Worm (Caenorhabditis elegans) whole organism, L2 larva: Measurements from ENCODE around the gene atg-3.

Experiments
- C34F6.9 ChIP-seq: fragments of 150-350 bp; optimal IDR thresholded peaks from 2 replicates; lab custom pipeline; 2014; ENCODE audit warnings: missing biosample characterization, missing genetic modification characterization
- F13H6.1 ChIP-seq: sonication (generic microtip); optimal IDR thresholded peaks from 2 replicates; lab custom pipeline; 2016; ENCODE audit warnings: missing genetic modification characterization, missing compliant biosample characterization
- R02D3.7 ChIP-seq: fragments of 150-350 bp; optimal IDR thresholded peaks from 2 replicates; lab custom pipeline; 2014; ENCODE audit warnings: missing biosample characterization, missing genetic modification characterization
- Y55F3AM.14 ChIP-seq: fragments of 200-800 bp; sonication (Bioruptor generic); optimal IDR thresholded peaks from 2 replicates; lab custom pipeline; 2018; ENCODE audit warnings: mild to moderate bottlenecking, missing genetic modification characterization, missing compliant biosample characterization
- alr-1 ChIP-seq: fragments of 150-350 bp; optimal IDR thresholded peaks from 2 replicates; lab custom pipeline; 2014; ENCODE audit warnings: missing biosample characterization, missing genetic modification characterization
- ama-1 ChIP-seq: fragments of 150-350 bp; optimal IDR thresholded peaks from 2 replicates; lab custom pipeline; 2018; ENCODE audit warnings: inconsistent platforms
- blmp-1 ChIP-seq: sonication (generic microtip); optimal IDR thresholded peaks from 2 replicates; lab custom pipeline; 2017; ENCODE audit warnings: missing genetic modification characterization, mild to moderate bottlenecking, missing compliant biosample characterization, antibody characterized with exemption, moderate library complexity; ENCODE audit not compliant: insufficient read depth
- ceh-16 ChIP-seq: fragments of 150-350 bp; optimal IDR thresholded peaks from 2 replicates; lab custom pipeline; 2014; ENCODE audit warnings: missing biosample characterization, missing genetic modification characterization
- ceh-82 ChIP-seq: fragments of 150-350 bp; optimal IDR thresholded peaks from 2 replicates; lab custom pipeline; 2014; ENCODE audit warnings: missing biosample characterization, missing genetic modification characterization
- crh-2 ChIP-seq: sonication (generic microtip); optimal IDR thresholded peaks from 2 replicates; lab custom pipeline; 2017; ENCODE audit warnings: missing biosample characterization, missing genetic modification characterization
- dmd-4 ChIP-seq: sonication (generic microtip); optimal IDR thresholded peaks from 2 replicates; lab custom pipeline; 2017; ENCODE audit warnings: missing biosample characterization, missing genetic modification characterization
- egl-27 ChIP-seq: sonication (generic microtip); optimal IDR thresholded peaks from 3 replicates; lab custom pipeline; 2017; ENCODE audit warnings: missing biosample characterization, missing genetic modification reagents, missing genetic modification characterization
- elt-1 ChIP-seq: fragments of 150-350 bp; optimal IDR thresholded peaks from 2 replicates; lab custom pipeline; 2014; ENCODE audit warnings: missing biosample characterization, missing genetic modification characterization
- elt-3 ChIP-seq: sonication (generic microtip); optimal IDR thresholded peaks from 2 replicates; lab custom pipeline; 2017; ENCODE audit warnings: missing biosample characterization, missing genetic modification characterization
- fos-1 ChIP-seq: fragments of 150-350 bp; optimal IDR thresholded peaks from 2 replicates; lab custom pipeline; 2014; ENCODE audit warnings: missing biosample characterization, missing genetic modification characterization
- gmeb-1 ChIP-seq: fragments of 150-350 bp; optimal IDR thresholded peaks from 2 replicates; lab custom pipeline; 2014; ENCODE audit warnings: missing biosample characterization, missing genetic modification characterization
- lin-11 ChIP-seq: fragments of 150-350 bp; sonication (generic microtip); optimal IDR thresholded peaks from 2 replicates; lab custom pipeline; 2014; ENCODE audit warnings: missing biosample characterization, missing genetic modification characterization, inconsistent platforms, mixed read lengths
- lin-13 ChIP-seq: fragments of 150-350 bp; optimal IDR thresholded peaks from 2 replicates; lab custom pipeline; 2014; ENCODE audit warnings: missing biosample characterization, missing genetic modification reagents, missing genetic modification characterization
- mab-5 ChIP-seq: fragments of 150-350 bp; optimal IDR thresholded peaks from 2 replicates; lab custom pipeline; 2014; ENCODE audit warnings: missing biosample characterization, missing genetic modification characterization
- mdl-1 ChIP-seq, 2 experiments: fragments of 150-350 bp in 1 of 2; sonication (generic microtip) in 1 of 2; optimal IDR thresholded peaks; 2 replicates each; lab custom pipeline; 2017; ENCODE audit warnings: missing biosample characterization in 2 of 2, missing genetic modification characterization in 2 of 2
- nhr-10 ChIP-seq: sonication (generic microtip); optimal IDR thresholded peaks from 2 replicates; lab custom pipeline; 2017; ENCODE audit warnings: missing biosample characterization, missing genetic modification characterization
- nhr-11 ChIP-seq: fragments of 150-350 bp; optimal IDR thresholded peaks from 2 replicates; lab custom pipeline; 2014; ENCODE audit warnings: missing biosample characterization, missing genetic modification characterization
- nhr-129 ChIP-seq: fragments of 150-350 bp; optimal IDR thresholded peaks from 2 replicates; lab custom pipeline; 2014; ENCODE audit warnings: missing biosample characterization, missing genetic modification characterization
- nhr-23 ChIP-seq: fragments of 150-350 bp; optimal IDR thresholded peaks from 2 replicates; lab custom pipeline; 2014; ENCODE audit warnings: missing biosample characterization, missing genetic modification reagents, missing genetic modification characterization
- nhr-237 ChIP-seq: fragments of 150-350 bp; optimal IDR thresholded peaks from 2 replicates; lab custom pipeline; 2014; ENCODE audit warnings: missing biosample characterization, missing genetic modification characterization
- nhr-25 ChIP-seq: fragments of 150-350 bp; sonication (generic microtip); optimal IDR thresholded peaks from 3 replicates; lab custom pipeline; 2014; ENCODE audit warnings: missing biosample characterization, missing genetic modification characterization
- nhr-6 ChIP-seq: fragments of 150-350 bp; optimal IDR thresholded peaks from 2 replicates; lab custom pipeline; 2014; ENCODE audit warnings: missing biosample characterization, missing genetic modification characterization
- nhr-77 ChIP-seq: fragments of 150-350 bp; optimal IDR thresholded peaks from 2 replicates; lab custom pipeline; 2014; ENCODE audit warnings: missing biosample characterization, missing genetic modification characterization
- peb-1 ChIP-seq: fragments of 150-350 bp; optimal IDR thresholded peaks from 2 replicates; lab custom pipeline; 2014; ENCODE audit warnings: missing biosample characterization, missing genetic modification characterization
- sem-4 ChIP-seq: fragments of 150-350 bp; optimal IDR thresholded peaks from 2 replicates; lab custom pipeline; 2014; ENCODE audit warnings: missing biosample characterization, missing genetic modification reagents, missing genetic modification characterization
- skn-1 ChIP-seq: sonication (generic microtip); optimal IDR thresholded peaks from 2 replicates; lab custom pipeline; 2017; ENCODE audit warnings: missing biosample characterization, missing genetic modification characterization
- sma-3 ChIP-seq: sonication (generic microtip); optimal IDR thresholded peaks from 2 replicates; lab custom pipeline; 2016; ENCODE audit warnings: missing genetic modification reagents, missing genetic modification characterization, missing compliant biosample characterization
- sma-9 ChIP-seq, 2 experiments: fragments of 150-350 bp in 1 of 2; sonication (generic microtip) in 1 of 2; optimal IDR thresholded peaks; 2 replicates each; lab custom pipeline; 2014 to 2016; ENCODE audit warnings: missing genetic modification characterization in 2 of 2, mild to moderate bottlenecking in 1 of 2, missing biosample characterization in 1 of 2, missing compliant biosample characterization in 1 of 2, missing genetic modification reagents in 1 of 2, moderate library complexity in 1 of 2
- snpc-4 ChIP-seq: fragments of 150-350 bp; optimal IDR thresholded peaks from 2 replicates; lab custom pipeline; 2014; ENCODE audit warnings: missing biosample characterization, missing genetic modification characterization
- unc-39 ChIP-seq: fragments of 150-350 bp; optimal IDR thresholded peaks from 2 replicates; lab custom pipeline; 2014; ENCODE audit warnings: missing biosample characterization, missing genetic modification characterization
- unc-62 ChIP-seq: fragments of 150-350 bp; optimal IDR thresholded peaks from 2 replicates; lab custom pipeline; 2014; ENCODE audit warnings: missing biosample characterization, missing genetic modification reagents, missing genetic modification characterization
- zag-1 ChIP-seq: fragments of 150-350 bp; optimal IDR thresholded peaks from 2 replicates; lab custom pipeline; 2014; ENCODE audit warnings: missing biosample characterization, missing genetic modification characterization
- ztf-1 ChIP-seq: fragments of 200-800 bp; sonication (Bioruptor generic); conservative IDR thresholded peaks from 2 replicates; pipeline ENCODE4 v1.3.6; 2022; ENCODE audit warnings: missing genetic modification characterization, missing compliant biosample characterization
- ztf-11 ChIP-seq: sonication (generic microtip); optimal IDR thresholded peaks from 2 replicates; lab custom pipeline; 2017; ENCODE audit warnings: missing biosample characterization, missing genetic modification characterization
- ztf-4 ChIP-seq: fragments of 150-350 bp; optimal IDR thresholded peaks from 2 replicates; lab custom pipeline; 2014; ENCODE audit warnings: missing biosample characterization, missing genetic modification characterization

atg-3 gene

DNA sequence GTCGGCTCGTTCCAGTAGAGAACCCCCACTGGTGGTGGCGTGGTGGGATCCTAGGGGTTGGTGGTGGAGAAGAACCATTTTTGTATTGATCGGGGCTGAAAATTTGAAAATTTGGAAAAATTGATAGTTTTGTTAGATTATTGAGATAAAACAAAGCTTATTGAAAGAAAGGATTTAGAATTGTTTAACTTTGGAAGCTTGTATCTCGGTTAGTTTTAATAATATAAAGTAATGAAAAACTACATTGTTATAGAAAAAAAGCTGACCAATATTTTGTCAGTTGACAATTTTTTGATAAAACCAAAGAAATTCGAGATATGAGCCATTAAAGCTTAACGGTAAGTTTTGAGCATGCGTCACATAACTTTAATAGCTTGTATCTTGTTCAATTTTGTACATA is 19.6 kb downstream of the atg-3 start, which contains the start of gene abhd-14:
abhd-14 (minus strand) TSS at position 101 of the 400 bp plus-strand sequence.
- TF ChIP-seq nhr-77 (tag; lab: Kevin White, UChicago) (no peak), ztf-1 (no peak), nhr-10 (tag; lab: Kevin White, UChicago) (no peak)
- TF ChIP-seq, all 48 proteins: peak for 0

DNA sequence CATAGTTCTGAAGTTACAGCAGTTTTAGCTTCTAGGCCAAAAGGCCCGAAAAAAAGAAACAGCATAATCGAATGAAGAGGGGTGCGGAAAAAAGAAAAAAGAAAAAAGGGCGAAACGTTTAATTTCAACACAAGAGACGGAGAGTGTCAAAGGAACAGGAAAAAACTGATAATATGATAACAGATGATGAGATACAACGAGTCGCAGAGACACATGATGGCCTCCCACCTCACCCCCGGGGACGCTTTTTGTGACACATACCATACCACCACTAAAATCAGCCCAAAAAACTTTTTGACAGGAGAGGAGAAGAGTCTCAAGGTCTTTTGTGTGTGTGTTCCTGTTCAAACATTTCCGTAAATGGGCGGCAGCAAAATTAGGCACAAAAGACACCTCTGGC is 24.8 kb downstream of the atg-3 start:
- TF ChIP-seq mab-5 (tag; lab: Kevin White, UChicago) (no peak), egl-27 (tag; lab: Kevin White, UChicago) (no peak), peb-1 (tag; lab: Kevin White, UChicago) (no peak), nhr-129 (tag; lab: Kevin White, UChicago) (no peak), sem-4 (tag; lab: Kevin White, UChicago) (no peak), nhr-25 (tag; lab: Kevin White, UChicago) (peak; percentile 19), fos-1 (peak; percentile 92), nhr-237 (tag; lab: Kevin White, UChicago) (no peak), gmeb-1 (tag; lab: Kevin White, UChicago) (peak; percentile 20), alr-1 (tag; lab: Kevin White, UChicago) (no peak), snpc-4 (no peak), ceh-16 (tag; lab: Kevin White, UChicago) (no peak), C34F6.9 (tag; lab: Kevin White, UChicago) (peak; percentile 5), sma-9 (GFP tag; optimal IDR thresholded peaks at IDR 0.05; lab: Kevin White, UChicago) (peak; percentile 3), sma-9 (tag; optimal IDR thresholded peaks at IDR 0.05; lab: Kevin White, UChicago) (no peak), blmp-1 (tag; lab: Kevin White, UChicago) (no peak), Y55F3AM.14 (GFP tag; lab: Kevin White, UChicago) (no peak), dmd-4 (no peak), lin-11 (no peak), crh-2 (tag; lab: Kevin White, UChicago) (peak; percentile 52), mdl-1 (tag; optimal IDR thresholded peaks at IDR 0.05; lab: Kevin White, UChicago) (no peak), zag-1 (tag; lab: Kevin White, UChicago) (no peak), ztf-11 (tag; lab: Kevin White, UChicago) (no peak), R02D3.7 (tag; lab: Kevin White, UChicago) (no peak)

DNA sequence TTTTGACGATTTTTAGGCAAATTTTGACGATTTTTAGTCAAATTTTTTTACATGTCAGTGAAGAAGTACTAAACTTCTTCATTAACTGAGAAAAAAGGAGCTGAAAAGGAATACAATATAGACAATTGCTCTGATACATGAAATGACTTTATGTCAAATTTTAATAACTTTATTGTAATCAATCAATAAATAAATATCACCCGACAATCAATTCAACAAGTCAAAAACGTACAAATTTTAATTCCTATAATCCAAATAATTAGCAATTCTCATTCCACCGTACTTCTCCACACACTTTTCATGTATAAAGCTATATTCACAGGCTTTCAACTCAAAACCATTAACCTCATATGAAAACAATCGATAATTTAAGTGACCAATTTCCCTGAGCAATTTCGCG is 28.2 kb downstream of the atg-3 start:
- TF ChIP-seq ceh-82 (tag; lab: Kevin White, UChicago), result no peak
- TF ChIP-seq gmeb-1 (tag; lab: Kevin White, UChicago), result no peak
- TF ChIP-seq nhr-23, result no peak
- no peak for TF ChIP-seq mdl-1 (tag; optimal IDR thresholded peaks at IDR 0.05; lab: Kevin White, UChicago)
- no peak for TF ChIP-seq sma-3
- no peak for TF ChIP-seq nhr-11
- TF ChIP-seq lin-13, result no peak
- no peak for TF ChIP-seq peb-1 (tag; lab: Kevin White, UChicago)
- no peak for TF ChIP-seq R02D3.7 (tag; lab: Kevin White, UChicago)
- TF ChIP-seq nhr-237 (tag; lab: Kevin White, UChicago), result no peak
- no peak for TF ChIP-seq ztf-4 (tag; lab: Kevin White, UChicago)
- TF ChIP-seq unc-39 (tag; lab: Kevin White, UChicago), result no peak
- no peak for TF ChIP-seq mab-5 (tag; lab: Kevin White, UChicago)
- TF ChIP-seq ztf-1, result no peak
- TF ChIP-seq nhr-77 (tag; lab: Kevin White, UChicago), result no peak
- no peak for TF ChIP-seq unc-62
- no peak for TF ChIP-seq dmd-4
- TF ChIP-seq F13H6.1 (tag; lab: Kevin White, UChicago), result no peak
- no peak for TF ChIP-seq sma-9 (GFP tag; optimal IDR thresholded peaks at IDR 0.05; lab: Kevin White, UChicago)
- no peak for TF ChIP-seq sma-9 (tag; optimal IDR thresholded peaks at IDR 0.05; lab: Kevin White, UChicago)

DNA sequence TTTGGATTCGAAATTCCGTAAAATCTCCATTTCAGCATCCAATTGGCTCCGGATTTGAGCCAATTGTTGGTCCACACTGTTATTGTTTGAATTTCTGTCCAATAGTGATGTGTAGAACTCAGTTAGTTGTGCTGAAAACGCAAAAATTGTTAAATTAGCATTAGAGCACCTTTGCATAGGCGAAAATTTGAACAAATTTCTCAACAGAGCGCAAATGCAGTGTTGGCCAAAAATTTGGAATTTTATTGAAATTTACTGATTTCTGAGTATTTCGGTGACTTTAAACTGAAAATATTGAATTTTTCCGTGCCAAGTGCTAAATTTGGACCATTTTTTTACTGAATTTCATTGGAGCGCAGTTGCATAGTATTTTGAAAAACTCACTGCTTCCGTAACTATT is 30.2 kb downstream of the atg-3 start:
- TF ChIP-seq ama-1 (lab: Kevin White, UChicago) (no peak), elt-1 (tag; lab: Kevin White, UChicago) (no peak), elt-3 (tag; lab: Kevin White, UChicago) (no peak), alr-1 (tag; lab: Kevin White, UChicago) (no peak), fos-1 (no peak), nhr-6 (tag; lab: Kevin White, UChicago) (no peak), ceh-82 (tag; lab: Kevin White, UChicago) (no peak), skn-1 (tag; lab: Kevin White, UChicago) (no peak), ztf-1 (no peak), lin-11 (no peak), nhr-10 (tag; lab: Kevin White, UChicago) (no peak)
